Fruit fly (Drosophila melanogaster): Measurements from ENCODE around the gene CG33339.

dm6 chr3R:24319632-24320341, 41.9 kb upstream of the CG33339 start:
- TF ChIP-seq CG8478 (optimal IDR thresholded peaks at IDR 0.05) (no peak), CTCF (optimal IDR thresholded peaks at IDR 0.05) (no peak)
